Fruit fly (Drosophila melanogaster) whole organism, prepupa: ENCODE results near the gene Drsl6.

Source experiments
- CG10631 ChIP-seq: fragments of 200-800 bp; sonication (Bioruptor generic); optimal IDR thresholded peaks from 2 replicates; lab custom pipeline; 2016; ENCODE audit warnings: missing biosample characterization, missing genetic modification characterization
- CG10669 ChIP-seq: fragments of 200-800 bp; sonication (Bioruptor generic); optimal IDR thresholded peaks from 3 replicates; lab custom pipeline; 2018; ENCODE audit warnings: missing biosample characterization, mild to moderate bottlenecking, missing genetic modification characterization, moderate library complexity
- CG11294 ChIP-seq: fragments of 200-800 bp; sonication (Bioruptor generic); IDR thresholded peaks from 2 replicates; pipeline ENCODE4 v1.3.6; 2022; ENCODE audit warnings: missing biosample characterization, missing genetic modification characterization
- CG15336 ChIP-seq: fragments of 200-800 bp; sonication (Bioruptor generic); IDR thresholded peaks from 2 replicates; pipeline ENCODE4 v1.3.6; 2022; ENCODE audit warnings: missing biosample characterization, missing genetic modification characterization
- CG1621 ChIP-seq: fragments of 200-800 bp; sonication (Bioruptor generic); optimal IDR thresholded peaks from 3 replicates; lab custom pipeline; 2018; ENCODE audit warnings: missing biosample characterization, mild to moderate bottlenecking, missing genetic modification characterization
- CG3032 ChIP-seq: fragments of 200-800 bp; optimal IDR thresholded peaks from 2 replicates; lab custom pipeline; 2019; ENCODE audit warnings: missing biosample characterization, mild to moderate bottlenecking, missing genetic modification characterization, moderate library complexity
- CG31627 ChIP-seq: fragments of 200-800 bp; sonication (Bioruptor generic); optimal IDR thresholded peaks from 3 replicates; lab custom pipeline; 2016; ENCODE audit warnings: missing biosample characterization, missing genetic modification characterization
- CG3919 ChIP-seq: fragments of 200-800 bp; sonication (Bioruptor generic); optimal IDR thresholded peaks from 3 replicates; lab custom pipeline; 2016; ENCODE audit warnings: missing biosample characterization, missing genetic modification characterization
- CG6276 ChIP-seq: fragments of 200-800 bp; sonication (Bioruptor generic); optimal IDR thresholded peaks from 2 replicates; lab custom pipeline; 2017; ENCODE audit warnings: missing biosample characterization, mild to moderate bottlenecking, missing genetic modification characterization
- CG6808 ChIP-seq: fragments of 200-800 bp; sonication (Bioruptor generic); optimal IDR thresholded peaks from 3 replicates; lab custom pipeline; 2017; ENCODE audit warnings: missing biosample characterization, missing genetic modification characterization, mild to moderate bottlenecking, moderate library complexity, missing genetic modification reagents
- CG7368 ChIP-seq: fragments of 200-800 bp; sonication (Bioruptor generic); optimal IDR thresholded peaks from 3 replicates; lab custom pipeline; 2016; ENCODE audit warnings: missing biosample characterization, missing genetic modification characterization
- CG8319 ChIP-seq: fragments of 200-800 bp; sonication (Bioruptor generic); optimal IDR thresholded peaks from 3 replicates; lab custom pipeline; 2016; ENCODE audit warnings: missing biosample characterization, missing genetic modification characterization
- CG9139 ChIP-seq: fragments of 200-800 bp; sonication (Bioruptor generic); optimal IDR thresholded peaks from 3 replicates; lab custom pipeline; 2017; ENCODE audit warnings: missing biosample characterization, mild to moderate bottlenecking, missing genetic modification characterization
- Eip75B ChIP-seq: fragments of 200-800 bp; sonication (Bioruptor generic); optimal IDR thresholded peaks from 3 replicates; lab custom pipeline; 2016; ENCODE audit warnings: missing biosample characterization, missing genetic modification characterization
- Eip78C ChIP-seq: fragments of 200-800 bp; sonication (Bioruptor generic); peaks from one replicate; lab custom pipeline; 2016; ENCODE audit warnings: missing biosample characterization, missing genetic modification characterization
- Ets96B ChIP-seq: fragments of 200-800 bp; optimal IDR thresholded peaks from 2 replicates; lab custom pipeline; 2019; ENCODE audit warnings: missing biosample characterization, mild to moderate bottlenecking, missing genetic modification characterization, moderate library complexity
- Hr4 ChIP-seq: fragments of 200-800 bp; sonication (Bioruptor generic); optimal IDR thresholded peaks from 3 replicates; lab custom pipeline; 2016; ENCODE audit warnings: missing biosample characterization, missing genetic modification characterization
- Met ChIP-seq: fragments of 200-800 bp; sonication (Bioruptor generic); optimal IDR thresholded peaks from 3 replicates; lab custom pipeline; 2016; ENCODE audit warnings: missing biosample characterization, missing genetic modification characterization
- OdsH ChIP-seq: fragments of 200-800 bp; sonication (Bioruptor generic); optimal IDR thresholded peaks from 3 replicates; lab custom pipeline; 2016; ENCODE audit warnings: missing biosample characterization, missing genetic modification characterization
- Smox ChIP-seq: fragments of 200-800 bp; sonication (Bioruptor generic); optimal IDR thresholded peaks from 3 replicates; lab custom pipeline; 2016; ENCODE audit warnings: missing biosample characterization, missing genetic modification characterization
- Sox14 ChIP-seq: fragments of 200-800 bp; sonication (Bioruptor generic); optimal IDR thresholded peaks from 3 replicates; lab custom pipeline; 2016; ENCODE audit warnings: missing biosample characterization, missing genetic modification characterization
- achi ChIP-seq: fragments of 200-800 bp; sonication (Bioruptor generic); optimal IDR thresholded peaks from 3 replicates; lab custom pipeline; 2016; ENCODE audit warnings: missing biosample characterization, missing genetic modification characterization
- acj6 ChIP-seq: fragments of 200-800 bp; sonication (Bioruptor generic); optimal IDR thresholded peaks from 3 replicates; lab custom pipeline; 2016; ENCODE audit warnings: missing biosample characterization, missing genetic modification characterization
- dsx ChIP-seq: fragments of 200-800 bp; optimal IDR thresholded peaks from 3 replicates; lab custom pipeline; 2019; ENCODE audit warnings: missing biosample characterization, mild to moderate bottlenecking, missing genetic modification characterization, moderate library complexity; ENCODE audit not compliant: poor library complexity, severe bottlenecking
- eg ChIP-seq: fragments of 200-800 bp; sonication (Bioruptor generic); IDR thresholded peaks from 3 replicates; pipeline ENCODE4 v1.3.6; 2022; ENCODE audit warnings: missing biosample characterization, missing genetic modification characterization
- fd59A ChIP-seq: fragments of 200-800 bp; sonication (Bioruptor generic); optimal IDR thresholded peaks from 2 replicates; lab custom pipeline; 2017; ENCODE audit warnings: missing biosample characterization, mild to moderate bottlenecking, missing genetic modification characterization, missing genetic modification reagents
- net ChIP-seq: fragments of 200-800 bp; sonication (Bioruptor generic); optimal IDR thresholded peaks from 3 replicates; lab custom pipeline; 2016; ENCODE audit warnings: missing biosample characterization, missing genetic modification characterization
- pdm3 ChIP-seq: fragments of 200-800 bp; sonication (Bioruptor generic); optimal IDR thresholded peaks from 3 replicates; lab custom pipeline; 2016; ENCODE audit warnings: missing biosample characterization, missing genetic modification characterization
- salr ChIP-seq, 2 experiments: fragments of 200-800 bp; sonication (Bioruptor generic); optimal IDR thresholded peaks; 3 replicates each; lab custom pipeline; 2016 to 2018; ENCODE audit warnings: missing biosample characterization in 2 of 2, missing genetic modification characterization in 2 of 2, mild to moderate bottlenecking in 1 of 2
- spab ChIP-seq: fragments of 200-800 bp; sonication (Bioruptor generic); optimal IDR thresholded peaks from 2 replicates; lab custom pipeline; 2017; ENCODE audit warnings: missing biosample characterization, mild to moderate bottlenecking, missing genetic modification characterization, missing genetic modification reagents
- ss ChIP-seq, 2 experiments: fragments of 200-800 bp; sonication (Bioruptor generic); optimal IDR thresholded peaks; 2 replicates in 1 of 2; 3 replicates in 1 of 2; lab custom pipeline; 2017 to 2018; ENCODE audit warnings: mild to moderate bottlenecking in 2 of 2, missing biosample characterization in 2 of 2, missing genetic modification characterization in 2 of 2, moderate library complexity in 1 of 2
- svp ChIP-seq: fragments of 200-800 bp; sonication (Bioruptor generic); peaks from one replicate; lab custom pipeline; 2016; ENCODE audit warnings: missing biosample characterization, missing genetic modification characterization
- vri ChIP-seq: fragments of 200-800 bp; sonication (Bioruptor generic); optimal IDR thresholded peaks from 3 replicates; lab custom pipeline; 2016; ENCODE audit warnings: missing biosample characterization, mild to moderate bottlenecking, missing genetic modification characterization

Gene Drsl6

DNA sequence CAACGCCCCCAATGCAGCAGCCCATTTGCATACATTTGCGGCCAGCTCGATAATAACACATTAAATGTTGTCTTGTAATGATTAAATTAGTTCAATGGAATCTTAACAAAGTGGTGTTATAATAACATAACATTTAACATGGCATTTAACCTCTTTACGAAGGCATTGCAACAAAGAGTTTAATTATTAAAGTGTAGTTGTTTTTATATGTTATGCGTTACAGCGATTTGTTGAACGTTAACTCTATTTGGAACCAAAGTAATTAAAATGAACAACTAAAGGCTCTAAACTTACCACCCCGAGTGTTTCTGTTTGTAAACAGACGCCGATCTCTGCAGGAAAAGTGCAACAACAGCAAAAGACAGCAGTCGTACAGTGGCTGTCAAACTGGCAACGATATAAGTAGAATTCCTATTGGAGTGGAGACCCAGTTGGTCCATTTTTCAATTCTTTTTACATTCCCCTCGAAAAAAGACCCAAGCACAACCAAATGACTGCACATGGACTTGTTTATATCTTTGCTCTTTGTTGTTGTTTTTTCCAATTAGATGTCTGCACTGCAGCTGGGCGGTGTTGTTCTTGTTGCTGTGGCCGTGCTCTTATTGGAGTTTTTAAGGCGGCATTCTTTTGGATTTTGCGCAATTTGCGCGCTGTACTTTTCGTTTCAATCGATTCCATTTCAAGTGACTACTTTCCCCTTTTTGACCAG is 2.8 kb upstream of the Drsl6 start (continued):
- peak; percentile 12 for TF ChIP-seq net (GFP tag; lab: Kevin White, UChicago)
- TF ChIP-seq CG9139 (GFP tag; lab: Kevin White, UChicago): peak; percentile 44
- peak; percentile 70 for TF ChIP-seq spab (GFP tag; lab: Kevin White, UChicago)
- no peak for TF ChIP-seq acj6 (GFP tag; lab: Kevin White, UChicago)
- no peak for TF ChIP-seq Smox (GFP tag; lab: Kevin White, UChicago)
- TF ChIP-seq, all 60 proteins: peak for 29

- TF ChIP-seq salr (GFP tag; optimal IDR thresholded peaks at IDR 0.05; lab: Kevin White, UChicago): peak in 1 of 2 experiments; percentile 2
- peak; percentile 83 for TF ChIP-seq svp
- peak; percentile 32 for TF ChIP-seq CG10631
- TF ChIP-seq CG3032 (tag; lab: Kevin White, UChicago): peak; percentile 70
- TF ChIP-seq CG3919 (GFP tag; lab: Kevin White, UChicago): peak; percentile 22
- peak; percentile 67 to 96 for TF ChIP-seq ss (GFP tag; optimal IDR thresholded peaks at IDR 0.05; lab: Kevin White, UChicago)
- no peak for TF ChIP-seq OdsH (GFP tag; lab: Kevin White, UChicago)
- TF ChIP-seq CG6808 (GFP tag; lab: Kevin White, UChicago): peak; percentile 65
- TF ChIP-seq Eip78C (GFP tag; lab: Kevin White, UChicago): peak; percentile 61
- TF ChIP-seq CG15336 (GFP tag; lab: Robert Waterston, UW): no peak
- no peak for TF ChIP-seq CG6276 (GFP tag; lab: Kevin White, UChicago)
- TF ChIP-seq CG1621 (tag; lab: Kevin White, UChicago): no peak
- peak; percentile 33 for TF ChIP-seq dsx
- peak; percentile 56 for TF ChIP-seq fd59A
- TF ChIP-seq Eip75B (GFP tag; lab: Kevin White, UChicago): no peak
- no peak for TF ChIP-seq achi (GFP tag; lab: Kevin White, UChicago)
- peak; percentile 53 for TF ChIP-seq CG10669 (GFP tag; lab: Kevin White, UChicago)
- TF ChIP-seq Sox14 (GFP tag; lab: Kevin White, UChicago): peak; percentile 12
- no peak for TF ChIP-seq CG8319 (GFP tag; lab: Kevin White, UChicago)
- no peak for TF ChIP-seq Hr4 (GFP tag; lab: Kevin White, UChicago)
- peak; percentile 61 for TF ChIP-seq Ets96B (tag; lab: Kevin White, UChicago)
- no peak for TF ChIP-seq CG11294 (GFP tag; lab: Robert Waterston, UW)
- TF ChIP-seq CG7368 (GFP tag; lab: Kevin White, UChicago): no peak
- TF ChIP-seq pdm3 (GFP tag; lab: Kevin White, UChicago): peak; percentile 29
- TF ChIP-seq eg (GFP tag; lab: Robert Waterston, UW): no peak
- TF ChIP-seq spab (GFP tag; lab: Kevin White, UChicago): peak; percentile 43
- TF ChIP-seq, all 60 proteins: peak for 15
These were observed 2.0 kb upstream of the Drsl6 start for dm6 chr3L:3338028-3338855.

- TF ChIP-seq CG31627: no peak
- TF ChIP-seq vri (GFP tag; lab: Kevin White, UChicago): peak; percentile 22
These were observed 1.2 kb upstream of the Drsl6 start for dm6 chr3L:3337345-3337928.

- no peak for TF ChIP-seq Met (GFP tag; lab: Kevin White, UChicago)
These were observed 530 bp downstream of the Drsl6 start, which contains the start of gene Drsl1 for dm6 chr3L:3335688-3336087. Drsl1 (minus strand) TSS chr3L:3335788.
